Fruit fly (Drosophila melanogaster) whole organism, embryonic: Measurements from ENCODE around the gene PAN3.
A peak's percentile ranks its signal among the peaks of the same experiment; 100 is the strongest.

Experiments
- B-H1 ChIP-seq: fragments of 200-800 bp; sonication (Bioruptor generic); IDR thresholded peaks from 3 replicates; pipeline ENCODE4 v1.3.6; 2022; ENCODE audit warnings: missing biosample characterization, missing genetic modification characterization
- CG10209 ChIP-seq: fragments of 200-800 bp; sonication (Bioruptor generic); optimal IDR thresholded peaks from 3 replicates; lab custom pipeline; 2017; ENCODE audit warnings: missing biosample characterization, mild to moderate bottlenecking, missing genetic modification characterization, missing genetic modification reagents
- CG10431 ChIP-seq: fragments of 200-800 bp; sonication (Bioruptor generic); optimal IDR thresholded peaks from 3 replicates; lab custom pipeline; 2018; ENCODE audit warnings: missing biosample characterization, mild to moderate bottlenecking, missing genetic modification characterization
- CG11398 ChIP-seq: fragments of 200-800 bp; sonication (Bioruptor generic); optimal IDR thresholded peaks from 2 replicates; lab custom pipeline; 2016; ENCODE audit warnings: missing biosample characterization, missing genetic modification characterization
- CG12219 ChIP-seq: fragments of 200-800 bp; sonication (Bioruptor generic); optimal IDR thresholded peaks from 3 replicates; lab custom pipeline; 2018; ENCODE audit warnings: missing biosample characterization, mild to moderate bottlenecking, missing genetic modification characterization
- CG14014 ChIP-seq: fragments of 200-800 bp; sonication (Bioruptor generic); IDR thresholded peaks from 2 replicates; pipeline ENCODE4 v1.3.6; 2022; ENCODE audit warnings: missing biosample characterization, missing genetic modification characterization
- CG14441 ChIP-seq: fragments of 200-800 bp; sonication (Bioruptor generic); IDR thresholded peaks from 2 replicates; pipeline ENCODE4 v1.3.6; 2022; ENCODE audit warnings: missing biosample characterization, missing genetic modification characterization
- CG14860 ChIP-seq: fragments of 200-800 bp; sonication (Bioruptor generic); IDR thresholded peaks from 3 replicates; pipeline ENCODE4 v1.3.6; 2022; ENCODE audit warnings: missing biosample characterization, missing genetic modification characterization; ENCODE audit not compliant: partially characterized antibody
- CG1792 ChIP-seq: fragments of 200-800 bp; sonication (Bioruptor generic); optimal IDR thresholded peaks from 2 replicates; lab custom pipeline; 2016; ENCODE audit warnings: missing biosample characterization, missing genetic modification characterization
- CG18476 ChIP-seq: fragments of 200-800 bp; sonication (Bioruptor generic); optimal IDR thresholded peaks from 2 replicates; lab custom pipeline; 2016; ENCODE audit warnings: missing biosample characterization, mild to moderate bottlenecking, missing genetic modification characterization
- CG18599 ChIP-seq: fragments of 200-800 bp; sonication (Bioruptor generic); optimal IDR thresholded peaks from 3 replicates; lab custom pipeline; 2017; ENCODE audit warnings: missing biosample characterization, missing genetic modification characterization, mild to moderate bottlenecking, moderate library complexity, missing genetic modification reagents
- CG2712 ChIP-seq: fragments of 200-800 bp; optimal IDR thresholded peaks from 3 replicates; lab custom pipeline; 2019; ENCODE audit warnings: missing biosample characterization, mild to moderate bottlenecking, missing genetic modification characterization, moderate library complexity
- CG30431 ChIP-seq: fragments of 200-800 bp; sonication (Bioruptor generic); optimal IDR thresholded peaks from 2 replicates; lab custom pipeline; 2017; ENCODE audit warnings: missing biosample characterization, missing genetic modification characterization
- CG33557 ChIP-seq: fragments of 200-800 bp; sonication (Bioruptor generic); optimal IDR thresholded peaks from 2 replicates; lab custom pipeline; 2019; ENCODE audit warnings: missing biosample characterization, mild to moderate bottlenecking, missing genetic modification characterization, moderate library complexity
- CG6175 ChIP-seq: fragments of 200-800 bp; sonication (Bioruptor generic); IDR thresholded peaks from 3 replicates; pipeline ENCODE4 v1.3.6; 2022; ENCODE audit warnings: missing biosample characterization, missing genetic modification characterization
- CG7357 ChIP-seq: fragments of 200-800 bp; sonication (Bioruptor generic); IDR thresholded peaks from 3 replicates; pipeline ENCODE4 v1.3.6; 2022; ENCODE audit warnings: missing biosample characterization, missing genetic modification characterization
- CG8089 ChIP-seq: fragments of 200-800 bp; sonication (Bioruptor generic); optimal IDR thresholded peaks from 3 replicates; lab custom pipeline; 2016; ENCODE audit warnings: missing biosample characterization, missing genetic modification characterization
- CG8765 ChIP-seq: fragments of 200-800 bp; sonication (Bioruptor generic); IDR thresholded peaks from 2 replicates; pipeline ENCODE4 v1.3.6; 2022; ENCODE audit warnings: missing biosample characterization, missing genetic modification characterization
- D19A ChIP-seq: fragments of 200-800 bp; optimal IDR thresholded peaks from 3 replicates; lab custom pipeline; 2019; ENCODE audit warnings: missing biosample characterization, mild to moderate bottlenecking, missing genetic modification characterization, moderate library complexity
- D19B ChIP-seq: fragments of 200-800 bp; sonication (Bioruptor generic); optimal IDR thresholded peaks from 2 replicates; lab custom pipeline; 2017; ENCODE audit warnings: missing biosample characterization, mild to moderate bottlenecking, missing genetic modification characterization
- Hey ChIP-seq: fragments of 200-800 bp; sonication (Bioruptor generic); optimal IDR thresholded peaks from 3 replicates; lab custom pipeline; 2018; ENCODE audit warnings: missing biosample characterization, mild to moderate bottlenecking, missing genetic modification characterization
- Lim3 ChIP-seq: fragments of 200-800 bp; sonication (Bioruptor generic); IDR thresholded peaks from 2 replicates; pipeline ENCODE4 v1.3.6; 2022; ENCODE audit warnings: missing biosample characterization, missing genetic modification characterization
- Meics ChIP-seq: fragments of 200-800 bp; sonication (Bioruptor generic); optimal IDR thresholded peaks from 2 replicates; lab custom pipeline; 2017; ENCODE audit warnings: missing biosample characterization, mild to moderate bottlenecking, missing genetic modification characterization
- Nf-YB ChIP-seq: fragments of 200-800 bp; sonication (Bioruptor generic); optimal IDR thresholded peaks from 3 replicates; lab custom pipeline; 2019; ENCODE audit warnings: missing biosample characterization, mild to moderate bottlenecking, missing genetic modification characterization, moderate library complexity
- Sox100B ChIP-seq: fragments of 200-800 bp; sonication (Bioruptor generic); optimal IDR thresholded peaks from 3 replicates; lab custom pipeline; 2018; ENCODE audit warnings: missing biosample characterization, mild to moderate bottlenecking, missing genetic modification characterization
- Sry-δ ChIP-seq: fragments of 200-800 bp; sonication (Bioruptor generic); optimal IDR thresholded peaks from 2 replicates; lab custom pipeline; 2016; ENCODE audit warnings: missing biosample characterization, missing genetic modification characterization
- Xbp1 ChIP-seq: fragments of 200-800 bp; sonication (Bioruptor generic); optimal IDR thresholded peaks from 3 replicates; lab custom pipeline; 2016; ENCODE audit warnings: missing biosample characterization, mild to moderate bottlenecking, missing genetic modification characterization
- az2 ChIP-seq: fragments of 200-800 bp; sonication (Bioruptor generic); optimal IDR thresholded peaks from 3 replicates; lab custom pipeline; 2016; ENCODE audit warnings: missing biosample characterization, missing genetic modification characterization
- bsh ChIP-seq, 2 experiments: fragments of 200-800 bp; sonication (Bioruptor generic); optimal IDR thresholded peaks; 2 replicates each; lab custom pipeline; 2017 to 2018; ENCODE audit warnings: mild to moderate bottlenecking in 2 of 2, missing biosample characterization in 2 of 2, missing genetic modification characterization in 2 of 2, moderate library complexity in 1 of 2
- cato ChIP-seq: fragments of 200-800 bp; sonication (Bioruptor generic); optimal IDR thresholded peaks from 2 replicates; lab custom pipeline; 2016; ENCODE audit warnings: missing biosample characterization, missing genetic modification characterization, borderline replicate concordance
- ftz-f1 ChIP-seq: fragments of 200-800 bp; sonication (Bioruptor generic); optimal IDR thresholded peaks from 2 replicates; lab custom pipeline; 2016; ENCODE audit warnings: missing biosample characterization, missing genetic modification characterization
- gce ChIP-seq: fragments of 200-800 bp; sonication (Bioruptor generic); IDR thresholded peaks from 3 replicates; pipeline ENCODE4 v1.3.6; 2022; ENCODE audit warnings: missing biosample characterization, missing genetic modification characterization
- gro ChIP-seq: fragments of 200-800 bp; sonication (Bioruptor generic); optimal IDR thresholded peaks from 2 replicates; lab custom pipeline; 2016; ENCODE audit warnings: missing biosample characterization, missing genetic modification characterization
- gsb-n ChIP-seq: fragments of 200-800 bp; sonication (Bioruptor generic); optimal IDR thresholded peaks from 3 replicates; lab custom pipeline; 2018; ENCODE audit warnings: missing biosample characterization, mild to moderate bottlenecking, missing genetic modification characterization
- hbn ChIP-seq: fragments of 200-800 bp; sonication (Bioruptor generic); IDR thresholded peaks from 2 replicates; pipeline ENCODE4 v1.3.6; 2022; ENCODE audit warnings: missing biosample characterization, missing genetic modification characterization; ENCODE audit not compliant: partially characterized antibody
- hth ChIP-seq: fragments of >200 bp; optimal IDR thresholded peaks from 2 replicates; lab custom pipeline; 2017; ENCODE audit warnings: inconsistent platforms
- inv ChIP-seq: fragments of 200-800 bp; sonication (Bioruptor generic); IDR thresholded peaks from 2 replicates; pipeline ENCODE4 v1.3.6; 2022; ENCODE audit warnings: missing biosample characterization, missing genetic modification characterization; ENCODE audit not compliant: partially characterized antibody
- jing ChIP-seq: fragments of 200-800 bp; sonication (Bioruptor generic); optimal IDR thresholded peaks from 2 replicates; lab custom pipeline; 2018; ENCODE audit warnings: missing biosample characterization, mild to moderate bottlenecking, missing genetic modification characterization
- lbe ChIP-seq: fragments of 200-800 bp; sonication (Bioruptor generic); optimal IDR thresholded peaks from 2 replicates; lab custom pipeline; 2016; ENCODE audit warnings: missing biosample characterization, mild to moderate bottlenecking, missing genetic modification characterization
- otp ChIP-seq: fragments of 200-800 bp; sonication (Bioruptor generic); IDR thresholded peaks from 3 replicates; pipeline ENCODE4, ENCODE4 v1.3.6; 2022; ENCODE audit warnings: missing biosample characterization, missing genetic modification characterization
- pb ChIP-seq: fragments of 200-800 bp; sonication (Bioruptor generic); optimal IDR thresholded peaks from 3 replicates; lab custom pipeline; 2016; ENCODE audit warnings: missing biosample characterization, missing genetic modification characterization
- repo ChIP-seq: fragments of 200-800 bp; sonication (Bioruptor generic); optimal IDR thresholded peaks from 2 replicates; lab custom pipeline; 2016; ENCODE audit warnings: missing biosample characterization, missing genetic modification characterization
- shn ChIP-seq: fragments of 200-800 bp; sonication (Bioruptor generic); optimal IDR thresholded peaks from 3 replicates; lab custom pipeline; 2016; ENCODE audit warnings: missing biosample characterization, missing genetic modification characterization
- stc ChIP-seq: fragments of 200-800 bp; sonication (Bioruptor generic); IDR thresholded peaks from 2 replicates; pipeline ENCODE4 v1.3.6; 2022; ENCODE audit warnings: missing biosample characterization, missing genetic modification characterization
- tap ChIP-seq: fragments of 200-800 bp; optimal IDR thresholded peaks from 3 replicates; lab custom pipeline; 2019; ENCODE audit warnings: missing biosample characterization, mild to moderate bottlenecking, missing genetic modification characterization, moderate library complexity
- tgo ChIP-seq: fragments of 200-800 bp; sonication (Bioruptor generic); IDR thresholded peaks from 3 replicates; pipeline ENCODE4 v1.3.6; 2022; ENCODE audit warnings: missing biosample characterization, missing genetic modification characterization
- tna ChIP-seq: fragments of 200-800 bp; sonication (Bioruptor generic); IDR thresholded peaks from 2 replicates; pipeline ENCODE4 v1.3.6; 2022; ENCODE audit warnings: missing biosample characterization, missing genetic modification characterization; ENCODE audit not compliant: partially characterized antibody
- tx ChIP-seq: fragments of 200-800 bp; sonication (Bioruptor generic); optimal IDR thresholded peaks from 2 replicates; lab custom pipeline; 2016; ENCODE audit warnings: missing biosample characterization, missing genetic modification characterization
- zfh1 ChIP-seq: fragments of 200-800 bp; sonication (Bioruptor generic); IDR thresholded peaks from 3 replicates; pipeline ENCODE4 v1.3.6; 2022; ENCODE audit warnings: missing biosample characterization, missing genetic modification characterization

Gene PAN3

dm6 chr3L:3090581-3091345, 19.8 kb downstream of the PAN3 start (continued):
- TF ChIP-seq CG30431 (no peak), CG8765 (GFP tag; lab: Robert Waterston, UW) (0 out of 2 replicates have a peak, but pooled peaks have one; percentile 5), CG11398 (GFP tag; lab: Kevin White, UChicago) (peak; percentile 24), gsb-n (tag; lab: Kevin White, UChicago) (peak; percentile 62), az2 (no peak), gro (GFP tag; lab: Kevin White, UChicago) (peak; percentile 15), bsh (GFP tag; optimal IDR thresholded peaks at IDR 0.05; lab: Kevin White, UChicago) (peak in 1 of 2 experiments; percentile 65), CG33557 (GFP tag; lab: Kevin White, UChicago) (peak; percentile 50), CG1792 (GFP tag; lab: Kevin White, UChicago) (peak; percentile 45), CG2712 (peak; percentile 54), ftz-f1 (GFP tag; lab: Kevin White, UChicago) (no peak), CG14014 (GFP tag; lab: Robert Waterston, UW) (no peak), hth (lab: Kevin White, UChicago) (no peak), Lim3 (GFP tag; lab: Robert Waterston, UW) (no peak), Meics (GFP tag; lab: Kevin White, UChicago) (no peak), CG14860 (no peak), stc (GFP tag; lab: Robert Waterston, UW) (peak; percentile 63), jing (GFP tag; lab: Kevin White, UChicago) (no peak), inv (no peak), tna (GFP tag; lab: Robert Waterston, UW) (no peak), Xbp1 (GFP tag; lab: Kevin White, UChicago) (peak; percentile 45), Sry-δ (GFP tag; lab: Kevin White, UChicago) (peak; percentile 18), Hey (no peak), hbn (GFP tag; lab: Robert Waterston, UW) (no peak), pb (GFP tag; lab: Kevin White, UChicago) (no peak), cato (GFP tag; lab: Kevin White, UChicago) (no peak), D19B (GFP tag; lab: Kevin White, UChicago) (no peak), otp (GFP tag; lab: Robert Waterston, UW) (peak; percentile 50; the same call in 1 of the 3 replicates), CG12219 (GFP tag; lab: Kevin White, UChicago) (no peak), gce (GFP tag; lab: Robert Waterston, UW) (no peak; the same call in 2 of the 3 replicates), repo (GFP tag; lab: Kevin White, UChicago) (peak; percentile 65), CG10209 (GFP tag; lab: Kevin White, UChicago) (peak; percentile 70), tgo (GFP tag; lab: Robert Waterston, UW) (peak; percentile 48; the same call in 2 of the 3 replicates), zfh1 (GFP tag; lab: Robert Waterston, UW) (peak; percentile 70; the same call in 2 of the 3 replicates), B-H1 (GFP tag; lab: Robert Waterston, UW) (no peak), Nf-YB (GFP tag; lab: Kevin White, UChicago) (no peak), CG8089 (GFP tag; lab: Kevin White, UChicago) (peak; percentile 34), lbe (GFP tag; lab: Kevin White, UChicago) (peak; percentile 48), CG18476 (peak; percentile 5), shn (GFP tag; lab: Kevin White, UChicago) (peak; percentile 50), D19A (tag; lab: Kevin White, UChicago) (peak; percentile 81), CG14441 (no peak), tap (tag; lab: Kevin White, UChicago) (no peak), CG18599 (GFP tag; lab: Kevin White, UChicago) (peak; percentile 31), CG6175 (GFP tag; lab: Robert Waterston, UW) (0 out of 3 replicates have a peak, but pooled peaks have one; percentile 45), CG10431 (GFP tag; lab: Kevin White, UChicago) (peak; percentile 23), tx (peak; percentile 21), CG7357 (GFP tag; lab: Robert Waterston, UW) (no peak), Sox100B (no peak)
